Fruit fly (Drosophila melanogaster): ENCODE data around the gene kuz.

dm6 chr2L:13611860-13612259 is 61.9 kb downstream of the kuz start:
- TF ChIP-seq usp (GFP tag; optimal IDR thresholded peaks at IDR 0.05) (no peak), psq (optimal IDR thresholded peaks at IDR 0.05) (no peak), pan (optimal IDR thresholded peaks at IDR 0.05) (no peak), Dll (optimal IDR thresholded peaks at IDR 0.05) (no peak), CG8478 (optimal IDR thresholded peaks at IDR 0.05) (no peak), EcR (GFP tag; optimal IDR thresholded peaks at IDR 0.05) (no peak)
